Worm (Caenorhabditis elegans) whole organism, L3 larva: ENCODE measurements around the gene B0507.6.

Experiments used
- R02D3.7 ChIP-seq: fragments of 150-350 bp; optimal IDR thresholded peaks from 2 replicates; lab custom pipeline; 2014; ENCODE audit warnings: missing biosample characterization, missing genetic modification characterization
- ama-1 ChIP-seq: fragments of 150-350 bp; optimal IDR thresholded peaks from 2 replicates; lab custom pipeline; 2018
- ceh-82 ChIP-seq: fragments of 150-350 bp; optimal IDR thresholded peaks from 2 replicates; lab custom pipeline; 2014; ENCODE audit warnings: missing biosample characterization, missing genetic modification characterization
- ceh-9 ChIP-seq: sonication (generic microtip); optimal IDR thresholded peaks from 2 replicates; lab custom pipeline; 2018; ENCODE audit warnings: missing biosample characterization, missing genetic modification characterization
- egl-5 ChIP-seq: fragments of 150-350 bp; optimal IDR thresholded peaks from 2 replicates; lab custom pipeline; 2017; ENCODE audit warnings: missing biosample characterization, missing genetic modification reagents, missing genetic modification characterization, inconsistent platforms
- elt-2 ChIP-seq: sonication (generic microtip); optimal IDR thresholded peaks from 2 replicates; lab custom pipeline; 2016; ENCODE audit warnings: missing genetic modification reagents, mild to moderate bottlenecking, missing genetic modification characterization, missing compliant biosample characterization
- fkh-2 ChIP-seq: fragments of 150-350 bp; optimal IDR thresholded peaks from 2 replicates; lab custom pipeline; 2014; ENCODE audit warnings: missing biosample characterization, missing genetic modification reagents, missing genetic modification characterization
- fos-1 ChIP-seq: fragments of 150-350 bp; optimal IDR thresholded peaks from 2 replicates; lab custom pipeline; 2014; ENCODE audit warnings: missing biosample characterization, missing genetic modification characterization
- lin-39 ChIP-seq: fragments of 150-350 bp; optimal IDR thresholded peaks from 2 replicates; lab custom pipeline; 2018; ENCODE audit warnings: missing biosample characterization, missing genetic modification reagents, missing genetic modification characterization
- mdl-1 ChIP-seq: fragments of 150-350 bp; optimal IDR thresholded peaks from 2 replicates; lab custom pipeline; 2014; ENCODE audit warnings: missing biosample characterization, missing genetic modification characterization
- mml-1 ChIP-seq: fragments of 150-350 bp; sonication (generic microtip); optimal IDR thresholded peaks from 3 replicates; lab custom pipeline; 2014; ENCODE audit warnings: missing biosample characterization, missing genetic modification characterization
- nhr-11 ChIP-seq: fragments of 150-350 bp; optimal IDR thresholded peaks from 2 replicates; lab custom pipeline; 2014; ENCODE audit warnings: missing biosample characterization, missing genetic modification characterization
- nhr-237 ChIP-seq: fragments of 150-350 bp; optimal IDR thresholded peaks from 2 replicates; lab custom pipeline; 2014; ENCODE audit warnings: missing biosample characterization, missing genetic modification characterization
- nhr-25 ChIP-seq: sonication (generic microtip); optimal IDR thresholded peaks from 2 replicates; lab custom pipeline; 2017; ENCODE audit warnings: missing biosample characterization, missing genetic modification characterization
- nhr-76 ChIP-seq: fragments of 150-350 bp; sonication (generic microtip); optimal IDR thresholded peaks from 5 replicates; lab custom pipeline; 2014; ENCODE audit warnings: missing biosample characterization, missing genetic modification characterization
- nhr-77 ChIP-seq: fragments of 150-350 bp; optimal IDR thresholded peaks from 2 replicates; lab custom pipeline; 2014; ENCODE audit warnings: missing biosample characterization, missing genetic modification characterization
- pha-4 ChIP-seq: fragments of 150-350 bp; optimal IDR thresholded peaks from 2 replicates; lab custom pipeline; 2014; ENCODE audit warnings: missing biosample characterization, missing genetic modification reagents, missing genetic modification characterization
- skn-1 ChIP-seq: fragments of 150-350 bp; optimal IDR thresholded peaks from 2 replicates; lab custom pipeline; 2014; ENCODE audit warnings: missing biosample characterization, missing genetic modification characterization
- snpc-4 ChIP-seq: fragments of 150-350 bp; optimal IDR thresholded peaks from 2 replicates; lab custom pipeline; 2014; ENCODE audit warnings: missing biosample characterization, missing genetic modification characterization
- tbx-2 ChIP-seq: sonication (generic microtip); optimal IDR thresholded peaks from 2 replicates; lab custom pipeline; 2016; ENCODE audit warnings: mild to moderate bottlenecking, missing genetic modification characterization, missing compliant biosample characterization
- unc-39 ChIP-seq: sonication (generic microtip); optimal IDR thresholded peaks from 4 replicates; lab custom pipeline; 2017; ENCODE audit warnings: missing biosample characterization, missing genetic modification characterization
- unc-62 ChIP-seq: fragments of 150-350 bp; sonication (generic microtip); optimal IDR thresholded peaks from 4 replicates; lab custom pipeline; 2014; ENCODE audit warnings: missing biosample characterization, missing genetic modification reagents, missing genetic modification characterization
- zag-1 ChIP-seq: fragments of 150-350 bp; optimal IDR thresholded peaks from 2 replicates; lab custom pipeline; 2014; ENCODE audit warnings: missing biosample characterization, missing genetic modification characterization

B0507.6 gene

ce11 chrV:8796246-8796645, 50.3 kb downstream of the B0507.6 start:
- TF ChIP-seq snpc-4 (tag; lab: Kevin White, UChicago) (no peak), zag-1 (tag; lab: Kevin White, UChicago) (no peak), ama-1 (lab: Kevin White, UChicago) (no peak), ceh-82 (no peak), elt-2 (tag; lab: Kevin White, UChicago) (peak; percentile 25), tbx-2 (tag; lab: Kevin White, UChicago) (no peak)
- TF ChIP-seq, all 47 proteins: peak for 1

- TF ChIP-seq skn-1 (tag; lab: Kevin White, UChicago) = no peak
- TF ChIP-seq ceh-9 (tag; lab: Kevin White, UChicago) = no peak
- no peak for TF ChIP-seq R02D3.7 (tag; lab: Kevin White, UChicago)
- TF ChIP-seq pha-4 (tag; lab: Kevin White, UChicago) = peak; percentile 44
- TF ChIP-seq lin-39 (tag; lab: Kevin White, UChicago) = no peak
- TF ChIP-seq fkh-2 (tag; lab: Kevin White, UChicago) = no peak
- TF ChIP-seq egl-5 (tag; lab: Kevin White, UChicago) = no peak
- TF ChIP-seq nhr-237 (tag; lab: Kevin White, UChicago) = no peak
- no peak for TF ChIP-seq mml-1 (tag; lab: Kevin White, UChicago)
Measured at ce11 chrV:8796889-8797288, 50.9 kb downstream of the B0507.6 start.

- peak; percentile 8 for TF ChIP-seq elt-2 (tag; lab: Kevin White, UChicago)
- no peak for TF ChIP-seq mdl-1 (tag; lab: Kevin White, UChicago)
- TF ChIP-seq nhr-11 (tag; lab: Kevin White, UChicago) = no peak
Measured at ce11 chrV:8798470-8798869, 52.5 kb downstream of the B0507.6 start.

- TF ChIP-seq unc-62 (GFP tag; lab: Kevin White, UChicago) (no peak), elt-2 (tag; lab: Kevin White, UChicago) (peak; percentile 21), nhr-76 (tag; lab: Kevin White, UChicago) (no peak), snpc-4 (tag; lab: Kevin White, UChicago) (no peak), unc-39 (tag; lab: Kevin White, UChicago) (no peak), nhr-237 (tag; lab: Kevin White, UChicago) (no peak), nhr-77 (no peak), fos-1 (tag; lab: Kevin White, UChicago) (no peak), nhr-25 (peak; percentile 29), fkh-2 (tag; lab: Kevin White, UChicago) (no peak)
Measured at ce11 chrV:8799293-8799812, 53.4 kb downstream of the B0507.6 start.
